Worm (Caenorhabditis elegans) whole organism, L4 larva: ENCODE measurements around the gene mrps-5.

ENCODE experiments used
- D1046.2 ChIP-seq: fragments of 200-800 bp; sonication (Bioruptor generic); IDR thresholded peaks from 2 replicates; pipeline ENCODE4 v1.3.6; 2022; ENCODE audit warnings: missing genetic modification characterization, missing compliant biosample characterization
- F10B5.3 ChIP-seq: sonication (generic microtip); optimal IDR thresholded peaks from 2 replicates; lab custom pipeline; 2016; ENCODE audit warnings: mild to moderate bottlenecking, missing genetic modification characterization, missing compliant biosample characterization
- F26F4.8 ChIP-seq: fragments of 200-800 bp; sonication (Bioruptor generic); conservative IDR thresholded peaks from 2 replicates; pipeline ENCODE4 v1.3.6; 2022; ENCODE audit warnings: missing genetic modification characterization, missing compliant biosample characterization
- F37D6.2 ChIP-seq: sonication (generic microtip); optimal IDR thresholded peaks from 2 replicates; lab custom pipeline; 2016; ENCODE audit warnings: mild to moderate bottlenecking, missing genetic modification characterization, missing compliant biosample characterization
- T20F7.1 ChIP-seq: fragments of 200-800 bp; sonication (Bioruptor generic); optimal IDR thresholded peaks from 2 replicates; lab custom pipeline; 2018; ENCODE audit warnings: mild to moderate bottlenecking, missing genetic modification characterization, missing compliant biosample characterization
- T26A8.4 ChIP-seq: fragments of 200-800 bp; sonication (Bioruptor generic); IDR thresholded peaks from 2 replicates; pipeline ENCODE4 v1.3.6; 2022; ENCODE audit warnings: missing genetic modification characterization, missing compliant biosample characterization
- Y48G9A.11 ChIP-seq: fragments of 200-800 bp; sonication (Bioruptor generic); IDR thresholded peaks from 2 replicates; pipeline ENCODE4 v1.3.6; 2022; ENCODE audit warnings: missing genetic modification reagents, missing genetic modification characterization, missing compliant biosample characterization
- Y75B8A.6 ChIP-seq: fragments of 200-800 bp; sonication (Bioruptor generic); IDR thresholded peaks from 2 replicates; pipeline ENCODE4 v1.3.6; 2022; ENCODE audit warnings: missing genetic modification reagents, missing genetic modification characterization, missing compliant biosample characterization
- ZK337.2 ChIP-seq: fragments of 200-800 bp; sonication (Bioruptor generic); IDR thresholded peaks from 2 replicates; pipeline ENCODE4 v1.3.6; 2022; ENCODE audit warnings: missing genetic modification reagents, missing genetic modification characterization, missing compliant biosample characterization
- ZK546.5 ChIP-seq, 2 experiments: sonication (generic microtip); optimal IDR thresholded peaks; 2 replicates each; lab custom pipeline; 2017; ENCODE audit warnings: missing biosample characterization in 2 of 2, missing genetic modification characterization in 2 of 2
- aha-1 ChIP-seq: fragments of 150-350 bp; peaks from one replicate; lab custom pipeline; 2014; ENCODE audit warnings: missing biosample characterization, missing genetic modification characterization
- aly-2 ChIP-seq: sonication (generic microtip); optimal IDR thresholded peaks from 2 replicates; lab custom pipeline; 2018; ENCODE audit warnings: missing biosample characterization, missing genetic modification characterization
- ama-1 ChIP-seq: fragments of 150-350 bp; optimal IDR thresholded peaks from 2 replicates; lab custom pipeline; 2014; ENCODE audit warnings: inconsistent platforms, mixed read lengths
- ceh-44 ChIP-seq: fragments of 200-800 bp; sonication (Bioruptor generic); IDR thresholded peaks from 2 replicates; pipeline ENCODE4 v1.3.6; 2022; ENCODE audit warnings: missing genetic modification reagents, missing genetic modification characterization, missing compliant biosample characterization
- ceh-62 ChIP-seq: sonication (generic microtip); optimal IDR thresholded peaks from 2 replicates; lab custom pipeline; 2017; ENCODE audit warnings: missing biosample characterization, missing genetic modification characterization
- ceh-82 ChIP-seq: sonication (generic microtip); optimal IDR thresholded peaks from 2 replicates; lab custom pipeline; 2017; ENCODE audit warnings: missing biosample characterization, missing genetic modification characterization
- ces-1 ChIP-seq: fragments of 150-350 bp; sonication (generic microtip); optimal IDR thresholded peaks from 4 replicates; lab custom pipeline; 2014; ENCODE audit warnings: missing biosample characterization, missing genetic modification reagents, missing genetic modification characterization
- cey-2 ChIP-seq: sonication (generic microtip); optimal IDR thresholded peaks from 3 replicates; lab custom pipeline; 2017; ENCODE audit warnings: missing genetic modification characterization, mild to moderate bottlenecking, missing compliant biosample characterization, antibody characterized with exemption, borderline replicate concordance; ENCODE audit not compliant: insufficient read depth
- daf-16 ChIP-seq, 3 experiments: sonication (generic microtip); optimal IDR thresholded peaks; 2 replicates each; lab custom pipeline; 2016 to 2017; ENCODE audit warnings: missing genetic modification characterization in 3 of 3, missing genetic modification reagents in 3 of 3, mild to moderate bottlenecking in 2 of 3, missing compliant biosample characterization in 2 of 3, missing biosample characterization in 1 of 3, moderate library complexity in 1 of 3
- daf-19 ChIP-seq: fragments of 200-800 bp; sonication (Bioruptor generic); conservative IDR thresholded peaks from 2 replicates; pipeline ENCODE4 v1.3.6; 2022; ENCODE audit warnings: missing genetic modification characterization, missing compliant biosample characterization
- daf-8 ChIP-seq: fragments of 200-800 bp; sonication (Bioruptor generic); IDR thresholded peaks from 2 replicates; pipeline ENCODE4 v1.3.6; 2022; ENCODE audit warnings: missing genetic modification characterization, missing compliant biosample characterization
- dmd-6 ChIP-seq: fragments of 200-800 bp; sonication (Bioruptor generic); IDR thresholded peaks from 2 replicates; pipeline ENCODE4 v1.3.6; 2022; ENCODE audit warnings: missing genetic modification reagents, missing genetic modification characterization, missing compliant biosample characterization
- fkh-10 ChIP-seq: fragments of 150-350 bp; optimal IDR thresholded peaks from 2 replicates; lab custom pipeline; 2014; ENCODE audit warnings: missing biosample characterization, missing genetic modification reagents, missing genetic modification characterization
- fos-1 ChIP-seq: fragments of 150-350 bp; optimal IDR thresholded peaks from 2 replicates; lab custom pipeline; 2014; ENCODE audit warnings: missing biosample characterization, missing genetic modification characterization
- hlh-11 ChIP-seq: fragments of 200-800 bp; sonication (Bioruptor generic); optimal IDR thresholded peaks from 2 replicates; lab custom pipeline; 2018; ENCODE audit warnings: mild to moderate bottlenecking, missing genetic modification characterization, missing compliant biosample characterization
- jun-1 ChIP-seq: fragments of 150-350 bp; optimal IDR thresholded peaks from 2 replicates; lab custom pipeline; 2014; ENCODE audit warnings: missing biosample characterization, missing genetic modification reagents, missing genetic modification characterization
- lin-1 ChIP-seq: fragments of 200-800 bp; sonication (Bioruptor generic); IDR thresholded peaks from 2 replicates; pipeline ENCODE4 v1.3.6; 2022; ENCODE audit warnings: missing genetic modification reagents, missing genetic modification characterization, missing compliant biosample characterization
- lin-39 ChIP-seq: fragments of 150-350 bp; optimal IDR thresholded peaks from 2 replicates; lab custom pipeline; 2014; ENCODE audit warnings: missing biosample characterization, missing genetic modification reagents, missing genetic modification characterization
- lsy-2 ChIP-seq, 2 experiments: fragments of 150-350 bp in 1 of 2; sonication (generic microtip) in 1 of 2; optimal IDR thresholded peaks; 2 replicates each; lab custom pipeline; 2014 to 2017; ENCODE audit warnings: missing biosample characterization in 2 of 2, missing genetic modification characterization in 2 of 2
- mdl-1 ChIP-seq, 2 experiments: fragments of 150-350 bp in 1 of 2; sonication (generic microtip) in 1 of 2; optimal IDR thresholded peaks; 2 replicates each; lab custom pipeline; 2014 to 2017; ENCODE audit warnings: missing biosample characterization in 2 of 2, missing genetic modification characterization in 2 of 2
- mxl-3 ChIP-seq: fragments of 200-800 bp; sonication (Bioruptor generic); optimal IDR thresholded peaks from 2 replicates; lab custom pipeline; 2018; ENCODE audit warnings: mild to moderate bottlenecking, missing genetic modification characterization, missing compliant biosample characterization
- nhr-102 ChIP-seq: sonication (generic microtip); optimal IDR thresholded peaks from 2 replicates; lab custom pipeline; 2016; ENCODE audit warnings: mild to moderate bottlenecking, missing genetic modification characterization, moderate library complexity, missing compliant biosample characterization
- nhr-237 ChIP-seq: sonication (generic microtip); optimal IDR thresholded peaks from 2 replicates; lab custom pipeline; 2017; ENCODE audit warnings: missing biosample characterization, missing genetic modification characterization
- nhr-25 ChIP-seq: sonication (generic microtip); optimal IDR thresholded peaks from 2 replicates; lab custom pipeline; 2017; ENCODE audit warnings: missing genetic modification characterization, mild to moderate bottlenecking, missing compliant biosample characterization, antibody characterized with exemption, moderate library complexity, borderline replicate concordance; ENCODE audit not compliant: insufficient read depth
- nhr-28 ChIP-seq: fragments of 150-350 bp; optimal IDR thresholded peaks from 2 replicates; lab custom pipeline; 2014; ENCODE audit warnings: missing biosample characterization, missing genetic modification characterization
- nhr-41 ChIP-seq: fragments of 200-800 bp; sonication (Bioruptor generic); IDR thresholded peaks from 2 replicates; pipeline ENCODE4 v1.3.6; 2022; ENCODE audit warnings: missing genetic modification reagents, missing genetic modification characterization, missing compliant biosample characterization
- nhr-42 ChIP-seq: fragments of 200-800 bp; sonication (Bioruptor generic); IDR thresholded peaks from 2 replicates; pipeline ENCODE4 v1.3.6; 2022; ENCODE audit warnings: missing genetic modification characterization, missing compliant biosample characterization
- nhr-48 ChIP-seq: sonication (generic microtip); optimal IDR thresholded peaks from 2 replicates; lab custom pipeline; 2016; ENCODE audit warnings: mild to moderate bottlenecking, missing genetic modification characterization, missing compliant biosample characterization
- nhr-6 ChIP-seq: fragments of 150-350 bp; optimal IDR thresholded peaks from 2 replicates; lab custom pipeline; 2014; ENCODE audit warnings: missing biosample characterization, missing genetic modification characterization
- nhr-77 ChIP-seq: fragments of 150-350 bp; optimal IDR thresholded peaks from 2 replicates; lab custom pipeline; 2014; ENCODE audit warnings: missing biosample characterization, missing genetic modification characterization
- php-3 ChIP-seq: fragments of 200-800 bp; sonication (Bioruptor generic); IDR thresholded peaks from 2 replicates; pipeline ENCODE4 v1.3.6; 2022; ENCODE audit warnings: missing genetic modification reagents, missing genetic modification characterization, missing compliant biosample characterization
- pqm-1 ChIP-seq: sonication (generic microtip); optimal IDR thresholded peaks from 2 replicates; lab custom pipeline; 2017; ENCODE audit warnings: missing biosample characterization, missing genetic modification characterization
- saeg-2 ChIP-seq: fragments of 200-800 bp; sonication (Bioruptor generic); IDR thresholded peaks from 2 replicates; pipeline ENCODE4 v1.3.6; 2022; ENCODE audit warnings: missing genetic modification reagents, missing genetic modification characterization, missing compliant biosample characterization
- sdz-12 ChIP-seq: fragments of 200-800 bp; sonication (Bioruptor generic); optimal IDR thresholded peaks from 2 replicates; lab custom pipeline; 2018; ENCODE audit warnings: mild to moderate bottlenecking, missing genetic modification characterization, missing compliant biosample characterization
- skn-1 ChIP-seq: fragments of 150-350 bp; optimal IDR thresholded peaks from 2 replicates; lab custom pipeline; 2014; ENCODE audit warnings: missing biosample characterization, missing genetic modification characterization
- snpc-4 ChIP-seq: fragments of 150-350 bp; optimal IDR thresholded peaks from 2 replicates; lab custom pipeline; 2014; ENCODE audit warnings: missing biosample characterization, missing genetic modification characterization
- unc-39 ChIP-seq: sonication (generic microtip); optimal IDR thresholded peaks from 2 replicates; lab custom pipeline; 2017; ENCODE audit warnings: missing biosample characterization, missing genetic modification characterization
- zfp-2 ChIP-seq: sonication (generic microtip); optimal IDR thresholded peaks from 2 replicates; lab custom pipeline; 2016; ENCODE audit warnings: mild to moderate bottlenecking, missing genetic modification characterization, missing compliant biosample characterization
- zfp-3 ChIP-seq: fragments of 200-800 bp; sonication (Bioruptor generic); conservative IDR thresholded peaks from 2 replicates; pipeline ENCODE4 v1.3.6; 2022; ENCODE audit warnings: missing genetic modification reagents, missing genetic modification characterization, missing compliant biosample characterization
- zip-11 ChIP-seq: fragments of 200-800 bp; sonication (Bioruptor generic); IDR thresholded peaks from 2 replicates; pipeline ENCODE4 v1.3.6; 2022; ENCODE audit warnings: missing genetic modification characterization, missing compliant biosample characterization
- zip-2 ChIP-seq: fragments of 150-350 bp; optimal IDR thresholded peaks from 2 replicates; lab custom pipeline; 2014; ENCODE audit warnings: missing biosample characterization, missing genetic modification characterization
- ztf-11 ChIP-seq: fragments of 150-350 bp; optimal IDR thresholded peaks from 2 replicates; lab custom pipeline; 2014; ENCODE audit warnings: missing biosample characterization, missing genetic modification characterization
- ztf-7 ChIP-seq: fragments of 150-350 bp; optimal IDR thresholded peaks from 2 replicates; lab custom pipeline; 2014; ENCODE audit warnings: missing biosample characterization, missing genetic modification characterization

Gene mrps-5

DNA sequence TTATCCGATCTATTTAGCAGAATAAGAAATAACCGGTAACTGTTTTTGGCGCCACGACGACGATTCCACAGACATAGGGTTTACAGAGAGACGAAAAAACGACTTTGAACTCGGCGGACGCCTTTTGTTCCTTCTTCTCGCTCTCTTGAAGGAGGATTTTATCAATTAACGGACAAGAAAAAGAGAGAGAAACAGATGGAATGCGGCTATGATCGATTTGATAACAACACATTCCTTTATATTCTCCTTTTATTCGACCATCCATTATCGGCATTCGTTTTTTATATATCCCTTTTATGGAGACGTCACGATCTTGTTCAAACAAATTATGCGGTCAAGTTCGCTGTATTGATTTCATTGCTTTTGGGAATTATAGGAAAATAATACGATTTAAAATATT is 14.5 kb upstream of the mrps-5 start:
- no peak for TF ChIP-seq fos-1 (tag; lab: Kevin White, UChicago)
- TF ChIP-seq skn-1: no peak
- no peak for TF ChIP-seq daf-16 (GFP tag; optimal IDR thresholded peaks at IDR 0.05; lab: Kevin White, UChicago)
- TF ChIP-seq daf-16 (tag; optimal IDR thresholded peaks at IDR 0.05; lab: Kevin White, UChicago): no peak
- peak; percentile 90 for TF ChIP-seq T26A8.4 (GFP tag; lab: Robert Waterston, UW)
- TF ChIP-seq sdz-12: no peak
- no peak for TF ChIP-seq lsy-2 (tag; optimal IDR thresholded peaks at IDR 0.05; lab: Kevin White, UChicago)
- TF ChIP-seq dmd-6 (GFP tag; lab: Robert Waterston, UW): no peak
- no peak for TF ChIP-seq F10B5.3 (tag; lab: Kevin White, UChicago)
- TF ChIP-seq zip-11 (GFP tag; lab: Robert Waterston, UW): no peak
- TF ChIP-seq nhr-237 (tag; lab: Kevin White, UChicago): no peak
- TF ChIP-seq pqm-1: no peak
- no peak for TF ChIP-seq zip-2 (tag; lab: Kevin White, UChicago)
- TF ChIP-seq Y75B8A.6 (GFP tag; lab: Robert Waterston, UW): no peak
- peak; percentile 11 for TF ChIP-seq mxl-3
- no peak for TF ChIP-seq ztf-7
- TF ChIP-seq Y48G9A.11 (GFP tag; lab: Robert Waterston, UW): no peak
- TF ChIP-seq nhr-42 (GFP tag; lab: Robert Waterston, UW): no peak
- TF ChIP-seq nhr-77 (tag; lab: Kevin White, UChicago): peak; percentile 14
- no peak for TF ChIP-seq snpc-4
- no peak for TF ChIP-seq nhr-48 (tag; lab: Kevin White, UChicago)
- TF ChIP-seq ZK337.2 (GFP tag; lab: Robert Waterston, UW): no peak
- no peak for TF ChIP-seq lin-1 (GFP tag; lab: Robert Waterston, UW)
- TF ChIP-seq daf-19 (GFP tag; lab: Robert Waterston, UW): no peak
- TF ChIP-seq fkh-10: no peak
- TF ChIP-seq nhr-28 (tag; lab: Kevin White, UChicago): peak; percentile 55
- peak; percentile 4 for TF ChIP-seq nhr-6
- no peak for TF ChIP-seq saeg-2 (GFP tag; lab: Robert Waterston, UW)
- TF ChIP-seq ces-1 (GFP tag; lab: Kevin White, UChicago): no peak
- peak; percentile 74; the same call in 1 of the 2 replicates for TF ChIP-seq zfp-3
- no peak for TF ChIP-seq cey-2 (tag; lab: Kevin White, UChicago)
- TF ChIP-seq ama-1 (lab: Kevin White, UChicago): peak; percentile 87
- TF ChIP-seq zfp-2 (tag; lab: Kevin White, UChicago): no peak
- no peak for TF ChIP-seq php-3
- TF ChIP-seq nhr-102: peak; percentile 54
- peak in 1 of 2 experiments; percentile 51 for TF ChIP-seq mdl-1 (tag; optimal IDR thresholded peaks at IDR 0.05; lab: Kevin White, UChicago)
- TF ChIP-seq daf-8 (GFP tag; lab: Robert Waterston, UW): no peak
- no peak for TF ChIP-seq T20F7.1 (GFP tag; lab: Kevin White, UChicago)
- TF ChIP-seq hlh-11: peak; percentile 46
- TF ChIP-seq D1046.2 (GFP tag; lab: Robert Waterston, UW): no peak
- TF ChIP-seq ztf-11: no peak
- TF ChIP-seq ceh-62 (tag; lab: Kevin White, UChicago): no peak
- TF ChIP-seq unc-39 (tag; lab: Kevin White, UChicago): no peak
- TF ChIP-seq aly-2 (tag; lab: Kevin White, UChicago): no peak
- no peak for TF ChIP-seq lin-39
- TF ChIP-seq ZK546.5 (tag; optimal IDR thresholded peaks at IDR 0.05; lab: Kevin White, UChicago): no peak
- no peak for TF ChIP-seq ceh-82 (tag; lab: Kevin White, UChicago)
- TF ChIP-seq F26F4.8 (GFP tag; lab: Robert Waterston, UW): no peak
- no peak for TF ChIP-seq ceh-44 (GFP tag; lab: Robert Waterston, UW)
- no peak for TF ChIP-seq jun-1 (tag; lab: Kevin White, UChicago)
- no peak for TF ChIP-seq nhr-41 (GFP tag; lab: Robert Waterston, UW)
- TF ChIP-seq nhr-25: peak; percentile 34
- peak; percentile 93 for TF ChIP-seq aha-1 (tag; lab: Kevin White, UChicago)
- TF ChIP-seq F37D6.2: no peak
